Fruit fly (Drosophila melanogaster): Measurements from ENCODE around the gene Hsp67Bc.

The Hsp67Bc gene

dm6 chr3L:9364131-9364530 is 8.2 kb downstream of the Hsp67Bc start, which contains the start of gene mRRF1 (continued):
- TF ChIP-seq HmgZ (tag; optimal IDR thresholded peaks at IDR 0.05) = no peak
- no peak for TF ChIP-seq repo (GFP tag; optimal IDR thresholded peaks at IDR 0.05)

- TF ChIP-seq cas (GFP tag; IDR thresholded peaks at IDR 0.05) = no peak
- no peak for TF ChIP-seq Sry-δ (GFP tag; optimal IDR thresholded peaks at IDR 0.05)
- TF ChIP-seq wek (GFP tag; optimal IDR thresholded peaks at IDR 0.05) = no peak
- TF ChIP-seq CG42726 (GFP tag; IDR thresholded peaks at IDR 0.05; ENCODE audit: partially characterized antibody) = no peak
- no peak for TF ChIP-seq Ets65A (GFP tag)
- TF ChIP-seq Elba2 (GFP tag; optimal IDR thresholded peaks at IDR 0.05) = no peak
- no peak for TF ChIP-seq Bgb (GFP tag; IDR thresholded peaks at IDR 0.05; ENCODE audit: partially characterized antibody)
- no peak for TF ChIP-seq aop (GFP tag; IDR thresholded peaks at IDR 0.05)
- TF ChIP-seq sug (tag; optimal IDR thresholded peaks at IDR 0.05) = peak; percentile 9
- no peak for TF ChIP-seq CG18599 (GFP tag; optimal IDR thresholded peaks at IDR 0.05)
- TF ChIP-seq sima (GFP tag; optimal IDR thresholded peaks at IDR 0.05) = no peak
- no peak for TF ChIP-seq CG8388 (GFP tag; optimal IDR thresholded peaks at IDR 0.05)
- no peak for TF ChIP-seq CG7963 (GFP tag; IDR thresholded peaks at IDR 0.05; ENCODE audit: partially characterized antibody)
- TF ChIP-seq CG6765 (GFP tag; optimal IDR thresholded peaks at IDR 0.05) = no peak
- TF ChIP-seq CG13624 (GFP tag; optimal IDR thresholded peaks at IDR 0.05) = no peak
- TF ChIP-seq CG34376 (GFP tag; optimal IDR thresholded peaks at IDR 0.05) = peak; percentile 25
- TF ChIP-seq ro (GFP tag; IDR thresholded peaks at IDR 0.05) = no peak
- TF ChIP-seq luna (GFP tag; optimal IDR thresholded peaks at IDR 0.05) = no peak
- peak; percentile 2 for TF ChIP-seq CG13894 (tag; optimal IDR thresholded peaks at IDR 0.05)
- TF ChIP-seq CG13296 (GFP tag; optimal IDR thresholded peaks at IDR 0.05) = peak; percentile 26
- no peak for TF ChIP-seq Bdp1 (GFP tag; optimal IDR thresholded peaks at IDR 0.05)
- TF ChIP-seq Drgx (GFP tag; IDR thresholded peaks at IDR 0.05) = no peak
Observed at dm6 chr3L:9361894-9362293, 10.4 kb downstream of the Hsp67Bc start, which contains the start of gene CG34456. Gene CG34456, plus strand, starts transcription at chr3L:9362108.

dm6 chr3L:9360217-9360692 is 12.0 kb downstream of the Hsp67Bc start, which contains the start of gene Pdxk:
Gene Pdxk, plus strand, starts transcription at chr3L:9360316.
- TF ChIP-seq kah (GFP tag; optimal IDR thresholded peaks at IDR 0.05) (peak; percentile 63), toy (GFP tag; IDR thresholded peaks at IDR 0.05) (no peak), cato (GFP tag; optimal IDR thresholded peaks at IDR 0.05; ENCODE audit: borderline replicate concordance) (no peak), CG30431 (GFP tag; optimal IDR thresholded peaks at IDR 0.05) (no peak), Taf1 (GFP tag; IDR thresholded peaks at IDR 0.05) (no peak), pzg (GFP tag; optimal IDR thresholded peaks at IDR 0.05) (peak; percentile 62), CG17612 (GFP tag; IDR thresholded peaks at IDR 0.05) (no peak), CG3163 (GFP tag; optimal IDR thresholded peaks at IDR 0.05) (no peak), CG12236 (GFP tag; optimal IDR thresholded peaks at IDR 0.05) (no peak), esg (GFP tag; conservative IDR thresholded peaks at IDR 0.05) (no peak), CG12659 (GFP tag; optimal IDR thresholded peaks at IDR 0.05) (peak; percentile 47), MTF-1 (GFP tag; optimal IDR thresholded peaks at IDR 0.05; ENCODE audit: borderline replicate concordance) (no peak), repo (GFP tag; optimal IDR thresholded peaks at IDR 0.05) (no peak), sima (GFP tag; optimal IDR thresholded peaks at IDR 0.05) (no peak), CG3847 (GFP tag; IDR thresholded peaks at IDR 0.05) (no peak), gcm (GFP tag; optimal IDR thresholded peaks at IDR 0.05) (peak; percentile 35), otp (GFP tag; IDR thresholded peaks at IDR 0.05) (no peak), PHDP (tag; optimal IDR thresholded peaks at IDR 0.05) (peak; percentile 16), NK7.1 (GFP tag; optimal IDR thresholded peaks at IDR 0.05) (no peak), Ptx1 (GFP tag; IDR thresholded peaks at IDR 0.05) (no peak), NFAT (GFP tag; IDR thresholded peaks at IDR 0.05) (no peak; the same call in 1 of the 2 replicates), gsb (GFP tag; IDR thresholded peaks at IDR 0.05) (no peak), CG18476 (GFP tag; optimal IDR thresholded peaks at IDR 0.05) (no peak), pum (GFP tag; optimal IDR thresholded peaks at IDR 0.05) (no peak), kni (GFP tag; optimal IDR thresholded peaks at IDR 0.05) (peak; percentile 44), CG4730 (GFP tag; IDR thresholded peaks at IDR 0.05) (no peak), Asciz (GFP tag; optimal IDR thresholded peaks at IDR 0.05) (no peak)

Measured in whole organism, embryonic.